Fruit fly (Drosophila melanogaster) whole organism, wandering third instar larva: ENCODE data around the gene CG18622.

Source experiments
- CG9705 ChIP-seq: fragments of 200-800 bp; sonication (Bioruptor generic); optimal IDR thresholded peaks from 2 replicates; lab custom pipeline; 2018; ENCODE audit warnings: missing biosample characterization, mild to moderate bottlenecking, missing genetic modification characterization
- Dfd ChIP-seq: fragments of >200 bp; optimal IDR thresholded peaks from 2 replicates; lab custom pipeline; 2017; ENCODE audit warnings: missing biosample characterization, missing genetic modification characterization
- Myc ChIP-seq: fragments of >200 bp; optimal IDR thresholded peaks from 2 replicates; lab custom pipeline; 2017
- N ChIP-seq: fragments of >200 bp; optimal IDR thresholded peaks from 2 replicates; lab custom pipeline; 2018; ENCODE audit warnings: missing biosample characterization, missing external identifiers, missing genetic modification characterization
- br ChIP-seq: fragments of 200-800 bp; sonication (Bioruptor generic); optimal IDR thresholded peaks from 2 replicates; lab custom pipeline; 2016; ENCODE audit warnings: missing biosample characterization, missing genetic modification characterization
- fru ChIP-seq: fragments of 200-800 bp; sonication (Bioruptor generic); optimal IDR thresholded peaks from 3 replicates; lab custom pipeline; 2016; ENCODE audit warnings: missing biosample characterization, mild to moderate bottlenecking, missing genetic modification characterization
- h ChIP-seq: fragments of 200-800 bp; sonication (Bioruptor generic); optimal IDR thresholded peaks from 3 replicates; lab custom pipeline; 2016; ENCODE audit warnings: missing biosample characterization, mild to moderate bottlenecking, missing genetic modification characterization
- pan ChIP-seq: fragments of >200 bp; optimal IDR thresholded peaks from 2 replicates; lab custom pipeline; 2017
- usp ChIP-seq: fragments of >200 bp; optimal IDR thresholded peaks from 2 replicates; lab custom pipeline; 2017; ENCODE audit warnings: missing biosample characterization, missing genetic modification characterization

- TF ChIP-seq fru (GFP tag; lab: Kevin White, UChicago): no peak
- TF ChIP-seq Myc (lab: Kevin White, UChicago): no peak
- TF ChIP-seq usp (GFP tag; lab: Kevin White, UChicago): no peak
- no peak for TF ChIP-seq h (GFP tag; lab: Kevin White, UChicago)
- no peak for TF ChIP-seq br
- TF ChIP-seq Dfd (GFP tag; lab: Kevin White, UChicago): no peak
- TF ChIP-seq N (GFP tag; lab: Kevin White, UChicago): no peak
- TF ChIP-seq pan (lab: Kevin White, UChicago): no peak
- no peak for TF ChIP-seq CG9705 (GFP tag; lab: Kevin White, UChicago)
Measured at dm6 chr3R:16960219-16960618, 27.3 kb downstream of the CG18622 start.
